Worm (Caenorhabditis elegans) whole organism, young adult: ENCODE measurements around the gene C29F9.12.
"Not testable (repeated sequence)": the region's sequence is repeated elsewhere in the genome, so short reads cannot be mapped to it uniquely, and the experiment has no call there.

Experiments used
- F37B4.10 ChIP-seq: fragments of 200-800 bp; sonication (Bioruptor generic); IDR thresholded peaks from 2 replicates; pipeline ENCODE4 v1.3.6; 2022; ENCODE audit warnings: missing genetic modification characterization, missing compliant biosample characterization
- F39B2.1 ChIP-seq: fragments of 200-800 bp; sonication (Bioruptor generic); IDR thresholded peaks from 2 replicates; pipeline ENCODE4 v1.3.6; 2022; ENCODE audit warnings: missing genetic modification reagents, missing genetic modification characterization, missing compliant biosample characterization
- F57A8.1 ChIP-seq: fragments of 200-800 bp; sonication (Bioruptor generic); optimal IDR thresholded peaks from 2 replicates; lab custom pipeline; 2018; ENCODE audit warnings: mild to moderate bottlenecking, missing genetic modification characterization, moderate library complexity, missing compliant biosample characterization
- egl-18 ChIP-seq: fragments of 200-800 bp; sonication (Bioruptor generic); IDR thresholded peaks from 2 replicates; pipeline ENCODE4 v1.3.6; 2022; ENCODE audit warnings: missing genetic modification reagents, missing genetic modification characterization, missing compliant biosample characterization
- hlh-12 ChIP-seq: sonication (generic microtip); optimal IDR thresholded peaks from 2 replicates; lab custom pipeline; 2016; ENCODE audit warnings: missing genetic modification characterization, missing compliant biosample characterization
- hmg-20 ChIP-seq: fragments of 200-800 bp; sonication (Bioruptor generic); IDR thresholded peaks from 2 replicates; pipeline ENCODE4 v1.3.6; 2022; ENCODE audit warnings: missing genetic modification reagents, missing genetic modification characterization, missing compliant biosample characterization
- hrde-1 ChIP-seq: sonication (generic microtip); optimal IDR thresholded peaks from 2 replicates; lab custom pipeline; 2016; ENCODE audit warnings: missing genetic modification characterization, mild to moderate bottlenecking, missing compliant biosample characterization, moderate library complexity, missing genotype, missing genetic modification reagents, borderline replicate concordance
- nhr-90 ChIP-seq: sonication (generic microtip); optimal IDR thresholded peaks from 2 replicates; lab custom pipeline; 2016; ENCODE audit warnings: missing genotype, mild to moderate bottlenecking, missing genetic modification characterization, missing compliant biosample characterization
- pha-4 ChIP-seq: fragments of 150-350 bp; sonication (generic microtip); optimal IDR thresholded peaks from 2 replicates; lab custom pipeline; 2014; ENCODE audit warnings: missing biosample characterization, missing genetic modification reagents, missing genetic modification characterization
- snpc-3.4 ChIP-seq: sonication (generic microtip); optimal IDR thresholded peaks from 2 replicates; lab custom pipeline; 2017; ENCODE audit warnings: missing genetic modification characterization, mild to moderate bottlenecking, missing compliant biosample characterization, antibody characterized with exemption, moderate library complexity, missing genotype, missing genetic modification reagents
- ztf-3 ChIP-seq: fragments of 200-800 bp; sonication (Bioruptor generic); optimal IDR thresholded peaks from 2 replicates; lab custom pipeline; 2018; ENCODE audit warnings: mild to moderate bottlenecking, missing genetic modification characterization, missing compliant biosample characterization

DNA sequence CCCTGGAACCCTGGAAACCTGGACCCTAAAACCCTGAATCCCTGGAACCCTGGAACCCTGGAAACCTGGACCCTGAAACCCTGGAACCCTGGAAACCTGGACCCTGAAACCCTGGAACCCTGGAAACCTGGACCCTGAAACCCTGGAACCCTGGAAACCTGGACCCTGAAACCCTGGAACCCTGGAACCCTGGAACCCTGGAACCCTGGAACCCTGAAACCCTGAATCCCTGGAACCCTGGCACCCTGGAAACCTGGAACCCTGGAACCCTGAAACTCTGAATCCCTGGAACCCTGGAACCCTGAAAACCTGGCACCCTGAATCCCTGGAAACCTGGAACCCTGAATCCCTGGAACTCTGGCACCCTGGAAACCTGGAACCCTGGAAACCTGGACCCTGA lies 46.5 kb upstream of the C29F9.12 start:
- TF ChIP-seq F39B2.1; egl-18 (GFP tag; lab: Robert Waterston, UW); F57A8.1 (GFP tag; lab: Kevin White, UChicago); nhr-90 (tag; lab: Kevin White, UChicago); snpc-3.4 (tag; lab: Kevin White, UChicago); hlh-12; hmg-20 (GFP tag; lab: Robert Waterston, UW); ztf-3; hrde-1 (tag; lab: Kevin White, UChicago); F37B4.10; pha-4: not testable (repeated sequence)
